Worm (Caenorhabditis elegans) whole organism, young adult: ENCODE data around the gene elf-1.
A peak's percentile ranks its signal among the peaks of the same experiment; 100 is the strongest.

ENCODE experiments used
- B0261.1 ChIP-seq: sonication (generic microtip); optimal IDR thresholded peaks from 2 replicates; lab custom pipeline; 2016; ENCODE audit warnings: mild to moderate bottlenecking, missing genetic modification characterization, moderate library complexity, missing compliant biosample characterization
- D2030.7 ChIP-seq: fragments of 200-800 bp; sonication (Bioruptor generic); IDR thresholded peaks from 2 replicates; pipeline ENCODE4 v1.3.6; 2022; ENCODE audit warnings: missing genetic modification reagents, missing genetic modification characterization, missing compliant biosample characterization
- F33H1.4 ChIP-seq: fragments of 200-800 bp; sonication (Bioruptor generic); IDR thresholded peaks from 2 replicates; pipeline ENCODE4 v1.3.6; 2022; ENCODE audit warnings: missing genetic modification reagents, missing genetic modification characterization, missing compliant biosample characterization
- F57C9.4 ChIP-seq: sonication (generic microtip); optimal IDR thresholded peaks from 2 replicates; lab custom pipeline; 2017; ENCODE audit warnings: mild to moderate bottlenecking, missing genetic modification characterization, missing compliant biosample characterization
- K12H6.12 ChIP-seq: fragments of 200-800 bp; sonication (Bioruptor generic); optimal IDR thresholded peaks from 2 replicates; lab custom pipeline; 2018; ENCODE audit warnings: mild to moderate bottlenecking, missing genetic modification characterization, missing compliant biosample characterization
- T07F8.4 ChIP-seq: sonication (generic microtip); optimal IDR thresholded peaks from 2 replicates; lab custom pipeline; 2016; ENCODE audit warnings: mild to moderate bottlenecking, missing genetic modification characterization, moderate library complexity, missing compliant biosample characterization
- Y53G8AR.9 ChIP-seq: fragments of 200-800 bp; sonication (Bioruptor generic); conservative IDR thresholded peaks from 2 replicates; pipeline ENCODE4 v1.3.6; 2022; ENCODE audit warnings: missing genetic modification reagents, missing genetic modification characterization, missing compliant biosample characterization
- Y56A3A.18 ChIP-seq: fragments of 200-800 bp; sonication (Bioruptor generic); IDR thresholded peaks from 2 replicates; pipeline ENCODE4 v1.3.6; 2022; ENCODE audit warnings: missing genetic modification reagents, missing genetic modification characterization, missing compliant biosample characterization
- ama-1 ChIP-seq, 3 experiments: fragments of 150-350 bp in 1 of 3; sonication (generic microtip) in 2 of 3; optimal IDR thresholded peaks; 2 replicates each; lab custom pipeline; 2014 to 2018; ENCODE audit warnings: missing biosample characterization in 2 of 3, missing genetic modification characterization in 2 of 3, missing genetic modification reagents in 2 of 3
- atf-7 ChIP-seq: sonication (generic microtip); optimal IDR thresholded peaks from 2 replicates; lab custom pipeline; 2017; ENCODE audit warnings: mild to moderate bottlenecking, missing genetic modification characterization, missing compliant biosample characterization
- athp-1 ChIP-seq: sonication (generic microtip); optimal IDR thresholded peaks from 2 replicates; lab custom pipeline; 2017; ENCODE audit warnings: mild to moderate bottlenecking, missing genetic modification characterization, missing compliant biosample characterization
- cebp-1 ChIP-seq, 2 experiments: fragments of 200-800 bp in 1 of 2; sonication (Bioruptor generic) in 1 of 2; sonication (generic microtip) in 1 of 2; IDR thresholded peaks in 1 of 2; optimal IDR thresholded peaks in 1 of 2; 2 replicates each; pipeline versions ENCODE4 v1.3.6 to Lab custom; 2017 to 2022; ENCODE audit warnings: missing compliant biosample characterization in 2 of 2, missing genetic modification characterization in 2 of 2, mild to moderate bottlenecking in 1 of 2, missing genetic modification reagents in 1 of 2, moderate library complexity in 1 of 2
- ceh-27 ChIP-seq: fragments of 200-800 bp; sonication (Bioruptor generic); optimal IDR thresholded peaks from 2 replicates; lab custom pipeline; 2018; ENCODE audit warnings: mild to moderate bottlenecking, missing genetic modification characterization, moderate library complexity, missing compliant biosample characterization
- dpl-1 ChIP-seq: fragments of 150-350 bp; optimal IDR thresholded peaks from 2 replicates; lab custom pipeline; 2014; ENCODE audit warnings: missing biosample characterization, missing genetic modification reagents, missing genetic modification characterization
- egrh-3 ChIP-seq: fragments of 200-800 bp; sonication (Bioruptor generic); IDR thresholded peaks from 2 replicates; pipeline ENCODE4 v1.3.6; 2022; ENCODE audit warnings: missing genetic modification reagents, missing genetic modification characterization, missing compliant biosample characterization
- ekl-4 ChIP-seq: fragments of 200-800 bp; sonication (Bioruptor generic); IDR thresholded peaks from 2 replicates; pipeline ENCODE4 v1.3.6; 2022; ENCODE audit warnings: missing genetic modification reagents, missing genetic modification characterization, missing compliant biosample characterization
- gei-17 ChIP-seq: fragments of 200-800 bp; sonication (Bioruptor generic); optimal IDR thresholded peaks from 2 replicates; lab custom pipeline; 2018; ENCODE audit warnings: mild to moderate bottlenecking, missing genetic modification characterization, missing compliant biosample characterization
- him-1 ChIP-seq: sonication (generic microtip); optimal IDR thresholded peaks from 2 replicates; lab custom pipeline; 2016; ENCODE audit warnings: missing genotype, missing genetic modification reagents, missing genetic modification characterization, missing compliant biosample characterization
- hlh-26 ChIP-seq: fragments of 200-800 bp; sonication (Bioruptor generic); conservative IDR thresholded peaks from 2 replicates; pipeline ENCODE4 v1.3.6; 2022; ENCODE audit warnings: missing genetic modification reagents, missing genetic modification characterization, missing compliant biosample characterization
- lag-1 ChIP-seq: fragments of 200-800 bp; sonication (Bioruptor generic); IDR thresholded peaks from 2 replicates; pipeline ENCODE4 v1.3.6; 2022; ENCODE audit warnings: missing genetic modification reagents, missing genetic modification characterization, missing compliant biosample characterization
- let-607 ChIP-seq, 2 experiments: fragments of 200-800 bp in 1 of 2; sonication (Bioruptor generic) in 1 of 2; sonication (generic microtip) in 1 of 2; optimal IDR thresholded peaks; 2 replicates each; lab custom pipeline; 2016 to 2018; ENCODE audit warnings: mild to moderate bottlenecking in 2 of 2, missing compliant biosample characterization in 2 of 2, missing genetic modification characterization in 2 of 2, moderate library complexity in 2 of 2, missing genotype in 1 of 2
- lin-35 ChIP-seq, 3 experiments: fragments of 150-350 bp in 2 of 3; sonication (generic microtip) in 1 of 3; optimal IDR thresholded peaks; 2 replicates each; lab custom pipeline; 2014 to 2018; ENCODE audit warnings: missing biosample characterization in 3 of 3, missing genetic modification characterization in 3 of 3, missing genetic modification reagents in 3 of 3
- lir-1 ChIP-seq: fragments of 200-800 bp; sonication (Bioruptor generic); conservative IDR thresholded peaks from 2 replicates; pipeline ENCODE4 v1.3.6; 2022; ENCODE audit warnings: missing genetic modification reagents, missing genetic modification characterization, missing compliant biosample characterization
- madf-10 ChIP-seq: sonication (generic microtip); optimal IDR thresholded peaks from 2 replicates; lab custom pipeline; 2016; ENCODE audit warnings: mild to moderate bottlenecking, missing genetic modification characterization, missing compliant biosample characterization
- mes-4 ChIP-seq: sonication (generic microtip); optimal IDR thresholded peaks from 2 replicates; lab custom pipeline; 2016; ENCODE audit warnings: missing genotype, missing genetic modification characterization, missing compliant biosample characterization
- nfya-2 ChIP-seq: fragments of 200-800 bp; sonication (Bioruptor generic); IDR thresholded peaks from 2 replicates; pipeline ENCODE4 v1.3.6; 2022; ENCODE audit warnings: missing genetic modification reagents, missing genetic modification characterization, missing compliant biosample characterization
- nfyb-1 ChIP-seq: fragments of 200-800 bp; sonication (Bioruptor generic); IDR thresholded peaks from 2 replicates; pipeline ENCODE4 v1.3.6; 2022; ENCODE audit warnings: missing genetic modification reagents, missing genetic modification characterization, missing compliant biosample characterization
- rcor-1 ChIP-seq: fragments of 200-800 bp; sonication (Bioruptor generic); IDR thresholded peaks from 2 replicates; pipeline ENCODE4 v1.3.6; 2022; ENCODE audit warnings: missing genetic modification reagents, missing genetic modification characterization, missing compliant biosample characterization
- rec-8 ChIP-seq, 2 experiments: sonication (generic microtip); optimal IDR thresholded peaks; 2 replicates each; lab custom pipeline; 2016; ENCODE audit warnings: mild to moderate bottlenecking in 2 of 2, missing genetic modification characterization in 2 of 2, missing genetic modification reagents in 2 of 2, missing genotype in 2 of 2, missing biosample characterization in 1 of 2, missing compliant biosample characterization in 1 of 2, moderate library complexity in 1 of 2
- sea-2 ChIP-seq: fragments of 200-800 bp; sonication (Bioruptor generic); IDR thresholded peaks from 2 replicates; pipeline ENCODE4 v1.3.6; 2022; ENCODE audit warnings: missing genetic modification characterization, missing compliant biosample characterization
- snpc-1.3 ChIP-seq: sonication (generic microtip); optimal IDR thresholded peaks from 2 replicates; lab custom pipeline; 2017; ENCODE audit warnings: missing genetic modification characterization, mild to moderate bottlenecking, missing compliant biosample characterization, antibody characterized with exemption, moderate library complexity, missing genotype, missing genetic modification reagents; ENCODE audit not compliant: insufficient read depth
- tbp1 ChIP-seq: fragments of 200-800 bp; sonication (Bioruptor generic); optimal IDR thresholded peaks from 2 replicates; lab custom pipeline; 2018; ENCODE audit warnings: mild to moderate bottlenecking, missing genetic modification characterization, missing compliant biosample characterization
- tlf-1 ChIP-seq: fragments of 200-800 bp; sonication (Bioruptor generic); optimal IDR thresholded peaks from 2 replicates; lab custom pipeline; 2018; ENCODE audit warnings: mild to moderate bottlenecking, missing genetic modification characterization, missing compliant biosample characterization
- unc-130 ChIP-seq: sonication (generic microtip); optimal IDR thresholded peaks from 2 replicates; lab custom pipeline; 2016; ENCODE audit warnings: missing genetic modification reagents, missing genetic modification characterization, missing compliant biosample characterization
- zfh-2 ChIP-seq: fragments of 200-800 bp; sonication (Bioruptor generic); conservative IDR thresholded peaks from 2 replicates; pipeline ENCODE4 v1.3.6; 2022; ENCODE audit warnings: missing genetic modification reagents, missing genetic modification characterization, missing compliant biosample characterization
- ztf-18 ChIP-seq: sonication (generic microtip); optimal IDR thresholded peaks from 2 replicates; lab custom pipeline; 2016; ENCODE audit warnings: missing genotype, mild to moderate bottlenecking, missing genetic modification characterization, missing compliant biosample characterization

Gene elf-1

ce11 chrIII:757981-758380 lies 69.0 kb downstream of the elf-1 start, which contains the start of gene T17H7.7:
Gene T17H7.7 (minus strand): TSS chrIII:758081.
- TF ChIP-seq ekl-4 (GFP tag; lab: Robert Waterston, UW) (no peak), tbp1 (no peak)

ce11 chrIII:759675-760074 lies 70.7 kb downstream of the elf-1 start:
- no peak for TF ChIP-seq cebp-1 (GFP tag; IDR thresholded peaks at IDR 0.05; lab: Robert Waterston, UW)
- peak; percentile 23 for TF ChIP-seq cebp-1 (tag; optimal IDR thresholded peaks at IDR 0.05; lab: Kevin White, UChicago)
- TF ChIP-seq sea-2 = no peak
- no peak for TF ChIP-seq B0261.1 (tag; lab: Kevin White, UChicago)

- no peak for TF ChIP-seq madf-10
- TF ChIP-seq him-1 = no peak
- TF ChIP-seq rcor-1 (GFP tag; lab: Robert Waterston, UW) = no peak
- no peak for TF ChIP-seq gei-17
- TF ChIP-seq let-607 (tag; optimal IDR thresholded peaks at IDR 0.05; lab: Kevin White, UChicago) = no peak
- TF ChIP-seq mes-4 (tag; lab: Kevin White, UChicago) = no peak
- no peak for TF ChIP-seq F33H1.4
- no peak for TF ChIP-seq atf-7
- no peak for TF ChIP-seq snpc-1.3
- no peak for TF ChIP-seq egrh-3 (GFP tag; lab: Robert Waterston, UW)
- TF ChIP-seq dpl-1 (GFP tag; lab: Kevin White, UChicago) = no peak
- no peak for TF ChIP-seq tlf-1 (GFP tag; lab: Kevin White, UChicago)
- TF ChIP-seq Y56A3A.18 = no peak
- TF ChIP-seq unc-130 (GFP tag; lab: Kevin White, UChicago) = no peak
- no peak for TF ChIP-seq nfyb-1 (GFP tag; lab: Robert Waterston, UW)
- TF ChIP-seq nfya-2 = no peak
Observed at ce11 chrIII:761476-761875, 72.5 kb downstream of the elf-1 start, which contains the start of gene nlp-52. Gene nlp-52 (plus strand): TSS chrIII:761776.

ce11 chrIII:762508-762907 lies 73.5 kb downstream of the elf-1 start:
- no peak for TF ChIP-seq athp-1
- no peak for TF ChIP-seq hlh-26 (GFP tag; lab: Robert Waterston, UW)
- no peak for TF ChIP-seq ceh-27 (GFP tag; lab: Kevin White, UChicago)
- no peak for TF ChIP-seq lir-1
- TF ChIP-seq rec-8 (tag; optimal IDR thresholded peaks at IDR 0.05; lab: Kevin White, UChicago) = no peak
- no peak for TF ChIP-seq gei-17
- TF ChIP-seq ztf-18 = no peak
- no peak for TF ChIP-seq T07F8.4 (tag; lab: Kevin White, UChicago)
- no peak for TF ChIP-seq Y53G8AR.9
- no peak for TF ChIP-seq F33H1.4
- no peak for TF ChIP-seq lag-1 (GFP tag; lab: Robert Waterston, UW)
- no peak for TF ChIP-seq zfh-2 (GFP tag; lab: Robert Waterston, UW)
- no peak for TF ChIP-seq ama-1 (optimal IDR thresholded peaks at IDR 0.05; lab: Kevin White, UChicago)
- no peak for TF ChIP-seq ama-1 (GFP tag; optimal IDR thresholded peaks at IDR 0.05; lab: Kevin White, UChicago)
- no peak for TF ChIP-seq K12H6.12 (tag; lab: Kevin White, UChicago)
- TF ChIP-seq lin-35 (GFP tag; optimal IDR thresholded peaks at IDR 0.05; lab: Kevin White, UChicago) = no peak
- TF ChIP-seq F57C9.4 = no peak
- no peak for TF ChIP-seq D2030.7 (GFP tag; lab: Robert Waterston, UW)
